Worm (Caenorhabditis elegans) whole organism, young adult: Measurements from ENCODE around the gene athp-1.

Experiments
- dpl-1 ChIP-seq: fragments of 150-350 bp; optimal IDR thresholded peaks from 2 replicates; lab custom pipeline; 2014; ENCODE audit warnings: missing biosample characterization, missing genetic modification reagents, missing genetic modification characterization
- efl-1 ChIP-seq: fragments of 150-350 bp; optimal IDR thresholded peaks from 2 replicates; lab custom pipeline; 2014; ENCODE audit warnings: missing biosample characterization, missing genetic modification reagents, missing genetic modification characterization
- hrde-1 ChIP-seq: sonication (generic microtip); optimal IDR thresholded peaks from 2 replicates; lab custom pipeline; 2016; ENCODE audit warnings: missing genetic modification characterization, mild to moderate bottlenecking, missing compliant biosample characterization, moderate library complexity, missing genotype, missing genetic modification reagents, borderline replicate concordance
- nfya-1 ChIP-seq: sonication (generic microtip); optimal IDR thresholded peaks from 2 replicates; lab custom pipeline; 2017; ENCODE audit warnings: antibody characterized with exemption, missing compliant biosample characterization, missing genetic modification characterization, borderline replicate concordance; ENCODE audit not compliant: insufficient read depth
- pha-4 ChIP-seq: fragments of 150-350 bp; sonication (generic microtip); optimal IDR thresholded peaks from 2 replicates; lab custom pipeline; 2014; ENCODE audit warnings: missing biosample characterization, missing genetic modification reagents, missing genetic modification characterization
- rcor-1 ChIP-seq: fragments of 200-800 bp; sonication (Bioruptor generic); IDR thresholded peaks from 2 replicates; pipeline ENCODE4 v1.3.6; 2022; ENCODE audit warnings: missing genetic modification reagents, missing genetic modification characterization, missing compliant biosample characterization
- unc-62 ChIP-seq: fragments of 150-350 bp; optimal IDR thresholded peaks from 2 replicates; lab custom pipeline; 2014; ENCODE audit warnings: missing biosample characterization, missing genetic modification reagents, missing genetic modification characterization

DNA sequence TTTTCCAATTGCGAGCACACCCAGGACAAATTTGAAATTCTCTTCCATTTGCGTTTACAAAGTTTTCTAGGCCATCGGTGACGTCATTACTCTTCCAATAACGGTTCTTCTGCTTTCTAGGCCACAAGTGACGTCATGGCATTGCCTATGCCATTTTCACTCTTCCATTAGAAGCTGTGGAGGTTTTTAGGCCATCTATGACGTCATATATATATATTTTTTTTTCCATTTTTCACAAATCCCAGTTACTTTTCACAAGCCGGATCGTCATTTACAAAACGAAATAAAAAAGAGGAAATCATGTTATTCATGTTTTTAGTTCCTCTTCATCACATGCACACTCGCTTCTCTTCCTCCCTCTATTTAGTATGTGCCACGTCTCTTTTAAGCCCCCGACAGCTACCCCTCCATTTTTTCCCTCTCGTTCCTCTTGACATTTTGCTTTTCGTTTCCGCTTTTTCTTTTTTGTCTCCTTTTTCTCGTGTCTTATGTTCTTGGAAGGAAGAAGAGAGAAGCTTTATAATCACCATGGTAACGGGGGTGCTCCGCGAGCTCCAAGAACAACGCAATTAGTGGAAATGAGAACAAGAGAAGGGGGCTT is 21.5 kb downstream of the athp-1 start:
- TF ChIP-seq hrde-1 (tag; lab: Kevin White, UChicago) (no peak), rcor-1 (GFP tag; lab: Robert Waterston, UW) (no peak), unc-62 (GFP tag; lab: Kevin White, UChicago) (no peak), nfya-1 (tag; lab: Kevin White, UChicago) (no peak), efl-1 (GFP tag; lab: Kevin White, UChicago) (no peak), dpl-1 (GFP tag; lab: Kevin White, UChicago) (no peak), pha-4 (tag; lab: Kevin White, UChicago) (no peak)
